Worm (Caenorhabditis elegans) whole organism, L4 larva: ENCODE data around the gene rcat-1.

ENCODE experiments used
- D1046.2 ChIP-seq: fragments of 200-800 bp; sonication (Bioruptor generic); IDR thresholded peaks from 2 replicates; pipeline ENCODE4 v1.3.6; 2022; ENCODE audit warnings: missing genetic modification characterization, missing compliant biosample characterization
- ceh-32 ChIP-seq: sonication (generic microtip); optimal IDR thresholded peaks from 2 replicates; lab custom pipeline; 2016; ENCODE audit warnings: mild to moderate bottlenecking, missing genetic modification characterization, missing compliant biosample characterization; ENCODE audit not compliant: poor library complexity
- fos-1 ChIP-seq: fragments of 150-350 bp; optimal IDR thresholded peaks from 2 replicates; lab custom pipeline; 2014; ENCODE audit warnings: missing biosample characterization, missing genetic modification characterization
- gei-8 ChIP-seq: fragments of 200-800 bp; sonication (Bioruptor generic); optimal IDR thresholded peaks from 2 replicates; lab custom pipeline; 2018; ENCODE audit warnings: mild to moderate bottlenecking, missing genetic modification characterization, missing compliant biosample characterization
- lin-15B ChIP-seq: fragments of 150-350 bp; sonication (generic microtip); optimal IDR thresholded peaks from 3 replicates; lab custom pipeline; 2014; ENCODE audit warnings: missing biosample characterization, missing genetic modification characterization
- lir-3 ChIP-seq: sonication (generic microtip); optimal IDR thresholded peaks from 2 replicates; lab custom pipeline; 2016; ENCODE audit warnings: mild to moderate bottlenecking, missing genetic modification characterization, missing compliant biosample characterization
- lsy-2 ChIP-seq, 2 experiments: fragments of 150-350 bp in 1 of 2; sonication (generic microtip) in 1 of 2; optimal IDR thresholded peaks; 2 replicates each; lab custom pipeline; 2014 to 2017; ENCODE audit warnings: missing biosample characterization in 2 of 2, missing genetic modification characterization in 2 of 2
- nhr-76 ChIP-seq: fragments of 150-350 bp; optimal IDR thresholded peaks from 2 replicates; lab custom pipeline; 2014; ENCODE audit warnings: missing biosample characterization, missing genetic modification characterization
- nhr-77 ChIP-seq: fragments of 150-350 bp; optimal IDR thresholded peaks from 2 replicates; lab custom pipeline; 2014; ENCODE audit warnings: missing biosample characterization, missing genetic modification characterization

- TF ChIP-seq ceh-32 (tag; lab: Kevin White, UChicago) = no peak
- TF ChIP-seq gei-8 (GFP tag; lab: Kevin White, UChicago) = no peak
- no peak for TF ChIP-seq lir-3 (tag; lab: Kevin White, UChicago)
- no peak for TF ChIP-seq lin-15B (tag; lab: Kevin White, UChicago)
- TF ChIP-seq fos-1 (tag; lab: Kevin White, UChicago) = no peak
- no peak for TF ChIP-seq nhr-77 (tag; lab: Kevin White, UChicago)
- TF ChIP-seq lsy-2 (tag; optimal IDR thresholded peaks at IDR 0.05; lab: Kevin White, UChicago) = no peak
- TF ChIP-seq nhr-76 (tag; lab: Kevin White, UChicago) = no peak
- no peak for TF ChIP-seq D1046.2 (GFP tag; lab: Robert Waterston, UW)
These were observed 7.2 kb upstream of the rcat-1 start for ce11 chrIV:262460-262859.
